Worm (Caenorhabditis elegans): Measurements from ENCODE around the gene T12C9.7.

The T12C9.7 gene

ce11 chrII:4454823-4455222 is 5.9 kb downstream of the T12C9.7 start:
- no peak for TF ChIP-seq unc-62 (GFP tag; optimal IDR thresholded peaks at IDR 0.05)
- TF ChIP-seq ama-1 (optimal IDR thresholded peaks at IDR 0.05), result no peak
- no peak for TF ChIP-seq sma-9 (GFP tag; optimal IDR thresholded peaks at IDR 0.05)
- TF ChIP-seq sma-9 (tag; optimal IDR thresholded peaks at IDR 0.05), result no peak
- no peak for TF ChIP-seq nhr-25 (tag; optimal IDR thresholded peaks at IDR 0.05)
- no peak for TF ChIP-seq nhr-11 (tag; optimal IDR thresholded peaks at IDR 0.05)
- no peak for TF ChIP-seq nhr-237 (tag; optimal IDR thresholded peaks at IDR 0.05)
- no peak for TF ChIP-seq aly-2 (tag; optimal IDR thresholded peaks at IDR 0.05)
- no peak for TF ChIP-seq lin-13 (GFP tag; optimal IDR thresholded peaks at IDR 0.05)
- TF ChIP-seq nhr-21 (tag; optimal IDR thresholded peaks at IDR 0.05), result no peak
- no peak for TF ChIP-seq egl-27 (tag; optimal IDR thresholded peaks at IDR 0.05)
- no peak for TF ChIP-seq mdl-1 (tag; optimal IDR thresholded peaks at IDR 0.05)
- TF ChIP-seq ztf-1 (GFP tag; conservative IDR thresholded peaks at IDR 0.05), result no peak
- no peak for TF ChIP-seq nhr-77 (tag; optimal IDR thresholded peaks at IDR 0.05)
- TF ChIP-seq nhr-129 (tag; optimal IDR thresholded peaks at IDR 0.05), result no peak
- no peak for TF ChIP-seq C34F6.9 (tag; optimal IDR thresholded peaks at IDR 0.05)
- TF ChIP-seq Y55F3AM.14 (GFP tag; optimal IDR thresholded peaks at IDR 0.05), result no peak
- TF ChIP-seq nhr-23 (tag; optimal IDR thresholded peaks at IDR 0.05), result no peak
- no peak for TF ChIP-seq crh-2 (tag; optimal IDR thresholded peaks at IDR 0.05)

ce11 chrII:4453453-4453852 is 7.3 kb downstream of the T12C9.7 start:
- TF ChIP-seq C34F6.9 (tag; optimal IDR thresholded peaks at IDR 0.05) (peak; percentile 12), unc-55 (GFP tag; optimal IDR thresholded peaks at IDR 0.05) (peak; percentile 38), fos-1 (tag; optimal IDR thresholded peaks at IDR 0.05) (no peak)

DNA sequence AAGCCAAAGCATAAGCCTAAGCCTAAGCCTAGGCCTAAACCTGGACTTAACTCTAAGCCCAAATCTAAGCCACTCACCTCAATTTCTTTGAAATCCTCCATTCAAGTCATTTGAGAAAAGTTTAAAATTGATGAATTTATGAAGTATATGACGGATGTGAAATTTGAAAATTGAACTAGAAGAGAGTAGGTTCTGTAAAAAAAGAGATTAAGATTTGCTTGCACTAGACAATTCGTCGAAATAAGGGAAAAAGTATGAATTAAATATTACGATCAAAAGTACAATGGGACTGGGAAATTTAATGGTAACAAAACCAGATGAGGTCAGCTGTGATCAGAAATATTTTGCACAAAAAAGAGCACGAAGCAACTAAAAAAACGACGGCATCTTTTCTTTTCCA is 7.7 kb downstream of the T12C9.7 start, which contains the start of gene twk-2:
twk-2 (minus strand) TSS at position 101 of the 400 bp plus-strand sequence.
- TF ChIP-seq lin-39 (tag; optimal IDR thresholded peaks at IDR 0.05) (no peak), nhr-21 (tag; optimal IDR thresholded peaks at IDR 0.05) (no peak)

DNA sequence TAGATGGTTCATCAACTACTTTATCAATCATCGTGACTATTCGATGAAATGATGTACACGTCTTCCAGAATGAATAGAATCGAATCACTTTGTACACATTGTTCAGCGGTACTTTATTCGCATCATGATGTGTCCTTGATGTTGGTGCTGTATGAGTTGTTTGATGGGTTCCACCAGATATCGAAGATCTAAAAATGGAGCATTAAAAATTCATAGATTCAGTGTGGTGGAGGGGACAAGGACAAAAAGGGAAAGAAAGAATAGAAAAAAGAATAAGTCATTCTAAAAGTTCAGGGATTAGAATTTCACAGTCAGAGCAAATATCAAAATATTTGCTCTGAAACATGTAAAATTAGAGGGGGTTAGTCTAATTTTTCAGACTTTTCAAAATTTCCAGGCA is 15.9 kb downstream of the T12C9.7 start:
- TF ChIP-seq nhr-237 (tag; optimal IDR thresholded peaks at IDR 0.05), result no peak
- TF ChIP-seq nhr-25 (tag; optimal IDR thresholded peaks at IDR 0.05), result no peak
- TF ChIP-seq sma-9 (GFP tag; optimal IDR thresholded peaks at IDR 0.05), result no peak
- no peak for TF ChIP-seq sma-9 (tag; optimal IDR thresholded peaks at IDR 0.05)
- TF ChIP-seq nhr-10 (tag; optimal IDR thresholded peaks at IDR 0.05), result no peak
- TF ChIP-seq mbf-1 (tag; optimal IDR thresholded peaks at IDR 0.05), result no peak
- TF ChIP-seq ceh-16 (tag; optimal IDR thresholded peaks at IDR 0.05), result no peak
- TF ChIP-seq lin-39 (tag; optimal IDR thresholded peaks at IDR 0.05), result no peak
- no peak for TF ChIP-seq aly-2 (tag; optimal IDR thresholded peaks at IDR 0.05)

ce11 chrII:4441278-4441677 is 19.5 kb downstream of the T12C9.7 start:
- TF ChIP-seq nhr-6 (tag; optimal IDR thresholded peaks at IDR 0.05), result no peak
- TF ChIP-seq ztf-11 (tag; optimal IDR thresholded peaks at IDR 0.05), result no peak
- TF ChIP-seq unc-39 (tag; optimal IDR thresholded peaks at IDR 0.05), result no peak
- no peak for TF ChIP-seq R02D3.7 (tag; optimal IDR thresholded peaks at IDR 0.05)
- no peak for TF ChIP-seq crh-2 (tag; optimal IDR thresholded peaks at IDR 0.05)
- no peak for TF ChIP-seq fos-1 (tag; optimal IDR thresholded peaks at IDR 0.05)
- TF ChIP-seq mdl-1 (tag; optimal IDR thresholded peaks at IDR 0.05), result no peak
- TF ChIP-seq lin-39 (tag; optimal IDR thresholded peaks at IDR 0.05), result no peak
- no peak for TF ChIP-seq elt-3 (tag; optimal IDR thresholded peaks at IDR 0.05)
- TF ChIP-seq unc-55 (GFP tag; optimal IDR thresholded peaks at IDR 0.05), result no peak
- no peak for TF ChIP-seq lin-11 (tag; optimal IDR thresholded peaks at IDR 0.05)
- TF ChIP-seq nhr-77 (tag; optimal IDR thresholded peaks at IDR 0.05), result no peak
- no peak for TF ChIP-seq sma-9 (GFP tag; optimal IDR thresholded peaks at IDR 0.05)
- no peak for TF ChIP-seq sma-9 (tag; optimal IDR thresholded peaks at IDR 0.05)
- TF ChIP-seq ZK546.5 (tag; optimal IDR thresholded peaks at IDR 0.05), result no peak

DNA sequence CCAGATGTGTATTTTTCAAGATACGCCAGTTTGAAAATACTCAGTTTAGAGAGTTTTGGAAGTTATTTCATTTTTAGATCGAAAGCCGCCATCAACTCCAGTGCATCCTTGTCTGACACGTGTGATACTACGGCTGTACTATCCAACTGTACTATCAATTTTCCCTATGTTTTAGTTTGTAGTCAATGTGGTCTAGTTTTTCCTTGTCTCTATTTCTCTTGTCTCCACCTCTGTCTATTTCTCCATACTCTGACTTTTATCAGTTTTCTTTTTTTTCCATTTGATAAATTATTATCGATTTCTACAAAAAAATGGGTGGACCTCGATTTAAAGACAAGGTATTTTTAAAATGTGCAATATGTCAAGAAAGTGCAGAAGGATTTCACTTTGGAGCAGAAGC is 22.1 kb downstream of the T12C9.7 start, which contains the start of gene nhr-16:
nhr-16 (plus strand) TSS at position 205 of the 400 bp plus-strand sequence.
- no peak for TF ChIP-seq nhr-10 (tag; optimal IDR thresholded peaks at IDR 0.05)
- no peak for TF ChIP-seq Y55F3AM.14 (GFP tag; optimal IDR thresholded peaks at IDR 0.05)
- TF ChIP-seq lin-39 (tag; optimal IDR thresholded peaks at IDR 0.05), result no peak
- TF ChIP-seq R02D3.7 (tag; optimal IDR thresholded peaks at IDR 0.05), result no peak
- no peak for TF ChIP-seq gmeb-1 (tag; optimal IDR thresholded peaks at IDR 0.05)
